Fruit fly (Drosophila melanogaster) whole organism, embryonic: ENCODE results near the gene CG33341.

Experiments
- Ada2b ChIP-seq: fragments of 200-800 bp; sonication (Bioruptor generic); IDR thresholded peaks from 2 replicates; pipeline ENCODE4 v1.3.6; 2022; ENCODE audit warnings: missing biosample characterization, missing genetic modification characterization
- Adf1 ChIP-seq: fragments of 200-800 bp; sonication (Bioruptor generic); IDR thresholded peaks from 2 replicates; pipeline ENCODE4 v1.3.6; 2022; ENCODE audit warnings: missing biosample characterization, missing genetic modification characterization
- Awh ChIP-seq: fragments of 200-800 bp; sonication (Bioruptor generic); IDR thresholded peaks from 2 replicates; pipeline ENCODE4, ENCODE4 v1.3.6; 2022; ENCODE audit warnings: missing biosample characterization, missing genetic modification characterization
- CG10147 ChIP-seq: fragments of 200-800 bp; sonication (Bioruptor generic); optimal IDR thresholded peaks from 2 replicates; lab custom pipeline; 2019; ENCODE audit warnings: missing biosample characterization, mild to moderate bottlenecking, missing genetic modification characterization, moderate library complexity
- CG10654 ChIP-seq: fragments of 200-800 bp; sonication (Bioruptor generic); optimal IDR thresholded peaks from 2 replicates; lab custom pipeline; 2016; ENCODE audit warnings: missing biosample characterization, missing genetic modification characterization
- CG10959 ChIP-seq: fragments of 200-800 bp; sonication (Bioruptor generic); IDR thresholded peaks from 2 replicates; pipeline ENCODE4 v1.3.6; 2022; ENCODE audit warnings: missing biosample characterization, missing genetic modification characterization
- CG11085 ChIP-seq: fragments of 200-800 bp; sonication (Bioruptor generic); IDR thresholded peaks from 2 replicates; pipeline ENCODE4 v1.3.6; 2022; ENCODE audit warnings: missing biosample characterization, missing genetic modification characterization
- CG1529 ChIP-seq: fragments of 200-800 bp; sonication (Bioruptor generic); optimal IDR thresholded peaks from 3 replicates; lab custom pipeline; 2018; ENCODE audit warnings: missing biosample characterization, missing genetic modification characterization
- CG17328 ChIP-seq: fragments of 200-800 bp; sonication (Bioruptor generic); IDR thresholded peaks from 2 replicates; pipeline ENCODE4 v1.3.6; 2022; ENCODE audit warnings: missing biosample characterization, missing genetic modification characterization
- CG2875 ChIP-seq: fragments of 200-800 bp; sonication (Bioruptor generic); optimal IDR thresholded peaks from 2 replicates; lab custom pipeline; 2017; ENCODE audit warnings: missing biosample characterization, mild to moderate bottlenecking, missing genetic modification characterization, missing genetic modification reagents
- CG30020 ChIP-seq: fragments of 200-800 bp; optimal IDR thresholded peaks from 2 replicates; lab custom pipeline; 2019; ENCODE audit warnings: missing biosample characterization, mild to moderate bottlenecking, missing genetic modification characterization, moderate library complexity
- CG3163 ChIP-seq: fragments of 200-800 bp; sonication (Bioruptor generic); optimal IDR thresholded peaks from 3 replicates; lab custom pipeline; 2016; ENCODE audit warnings: missing biosample characterization, missing genetic modification characterization
- CG3281 ChIP-seq: fragments of 200-800 bp; sonication (Bioruptor generic); optimal IDR thresholded peaks from 3 replicates; lab custom pipeline; 2017; ENCODE audit warnings: missing biosample characterization, mild to moderate bottlenecking, missing genetic modification characterization
- CG3995 ChIP-seq: fragments of 200-800 bp; sonication (Bioruptor generic); optimal IDR thresholded peaks from 3 replicates; lab custom pipeline; 2016; ENCODE audit warnings: missing biosample characterization, missing genetic modification characterization
- CG4404 ChIP-seq: fragments of 200-800 bp; sonication (Bioruptor generic); IDR thresholded peaks from 2 replicates; pipeline ENCODE4 v1.3.6; 2022; ENCODE audit warnings: missing biosample characterization, missing genetic modification characterization
- CG5245 ChIP-seq: fragments of 200-800 bp; sonication (Bioruptor generic); optimal IDR thresholded peaks from 3 replicates; lab custom pipeline; 2016; ENCODE audit warnings: missing biosample characterization, missing genetic modification characterization
- CG8290 ChIP-seq, 3 experiments: fragments of 200-800 bp; sonication (Bioruptor generic); optimal IDR thresholded peaks; 2 replicates each; lab custom pipeline; 2016 to 2019; ENCODE audit warnings: missing biosample characterization in 3 of 3, missing genetic modification characterization in 3 of 3, mild to moderate bottlenecking in 2 of 3, moderate library complexity in 1 of 3
- CG9797 ChIP-seq: fragments of 200-800 bp; sonication (Bioruptor generic); optimal IDR thresholded peaks from 3 replicates; lab custom pipeline; 2018; ENCODE audit warnings: missing biosample characterization, mild to moderate bottlenecking, missing genetic modification characterization
- CG9932 ChIP-seq: fragments of 200-800 bp; sonication (Bioruptor generic); IDR thresholded peaks from 2 replicates; pipeline ENCODE4 v1.3.6; 2022; ENCODE audit warnings: missing biosample characterization, missing genetic modification characterization
- Camta ChIP-seq: fragments of 200-800 bp; sonication (Bioruptor generic); optimal IDR thresholded peaks from 2 replicates; lab custom pipeline; 2016; ENCODE audit warnings: missing biosample characterization, missing genetic modification characterization
- Dip3 ChIP-seq: fragments of 200-800 bp; sonication (Bioruptor generic); optimal IDR thresholded peaks from 3 replicates; lab custom pipeline; 2016; ENCODE audit warnings: missing biosample characterization, missing genetic modification characterization
- E2f2 ChIP-seq: fragments of 200-800 bp; sonication (Bioruptor generic); IDR thresholded peaks from 2 replicates; pipeline ENCODE4 v1.3.6; 2022; ENCODE audit warnings: missing biosample characterization, missing genetic modification characterization
- Ets97D ChIP-seq: fragments of 200-800 bp; sonication (Bioruptor generic); optimal IDR thresholded peaks from 3 replicates; lab custom pipeline; 2016; ENCODE audit warnings: missing biosample characterization, missing genetic modification characterization
- Fer2 ChIP-seq: fragments of 200-800 bp; sonication (Bioruptor generic); optimal IDR thresholded peaks from 2 replicates; lab custom pipeline; 2018; ENCODE audit warnings: missing biosample characterization, mild to moderate bottlenecking, missing genetic modification characterization, moderate library complexity
- Hand ChIP-seq: fragments of 200-800 bp; sonication (Bioruptor generic); optimal IDR thresholded peaks from 2 replicates; lab custom pipeline; 2017; ENCODE audit warnings: mild to moderate bottlenecking, missing biosample characterization, missing genetic modification reagents, missing genetic modification characterization
- HmgZ ChIP-seq: fragments of 200-800 bp; sonication (Bioruptor generic); optimal IDR thresholded peaks from 2 replicates; lab custom pipeline; 2018; ENCODE audit warnings: missing biosample characterization, mild to moderate bottlenecking, missing genetic modification characterization
- Lim3 ChIP-seq: fragments of 200-800 bp; sonication (Bioruptor generic); IDR thresholded peaks from 2 replicates; pipeline ENCODE4 v1.3.6; 2022; ENCODE audit warnings: missing biosample characterization, missing genetic modification characterization
- Nf-YC ChIP-seq: fragments of 200-800 bp; optimal IDR thresholded peaks from 3 replicates; lab custom pipeline; 2019; ENCODE audit warnings: missing biosample characterization, mild to moderate bottlenecking, missing genetic modification characterization, moderate library complexity
- Taf1 ChIP-seq: fragments of 200-800 bp; sonication (Bioruptor generic); IDR thresholded peaks from 2 replicates; pipeline ENCODE4 v1.3.6; 2022; ENCODE audit warnings: missing biosample characterization, missing genetic modification characterization
- Xbp1 ChIP-seq: fragments of 200-800 bp; sonication (Bioruptor generic); optimal IDR thresholded peaks from 3 replicates; lab custom pipeline; 2016; ENCODE audit warnings: missing biosample characterization, mild to moderate bottlenecking, missing genetic modification characterization
- ab ChIP-seq: fragments of 200-800 bp; sonication (Bioruptor generic); optimal IDR thresholded peaks from 2 replicates; lab custom pipeline; 2016; ENCODE audit warnings: missing biosample characterization, missing genetic modification characterization
- bcd ChIP-seq: fragments of 200-800 bp; sonication (Bioruptor generic); optimal IDR thresholded peaks from 2 replicates; lab custom pipeline; 2017; ENCODE audit warnings: missing biosample characterization, mild to moderate bottlenecking, missing genetic modification characterization
- esg ChIP-seq: fragments of 200-800 bp; sonication (Bioruptor generic); conservative IDR thresholded peaks from 2 replicates; pipeline ENCODE4 v1.3.6; 2022; ENCODE audit warnings: missing biosample characterization, missing genetic modification characterization
- fd102C ChIP-seq: fragments of 200-800 bp; sonication (Bioruptor generic); optimal IDR thresholded peaks from 2 replicates; lab custom pipeline; 2018; ENCODE audit warnings: missing biosample characterization, mild to moderate bottlenecking, missing genetic modification characterization, moderate library complexity
- fd3F ChIP-seq: fragments of 200-800 bp; sonication (Bioruptor generic); optimal IDR thresholded peaks from 2 replicates; lab custom pipeline; 2018; ENCODE audit warnings: missing biosample characterization, mild to moderate bottlenecking, missing genetic modification characterization, moderate library complexity
- gce ChIP-seq: fragments of 200-800 bp; sonication (Bioruptor generic); IDR thresholded peaks from 3 replicates; pipeline ENCODE4 v1.3.6; 2022; ENCODE audit warnings: missing biosample characterization, missing genetic modification characterization
- gfzf ChIP-seq: fragments of 200-800 bp; sonication (Bioruptor generic); optimal IDR thresholded peaks from 2 replicates; lab custom pipeline; 2016; ENCODE audit warnings: missing biosample characterization, mild to moderate bottlenecking, missing genetic modification characterization, moderate library complexity
- lab ChIP-seq: fragments of 200-800 bp; sonication (Bioruptor generic); optimal IDR thresholded peaks from 3 replicates; lab custom pipeline; 2017; ENCODE audit warnings: missing biosample characterization, missing genetic modification characterization, mild to moderate bottlenecking, moderate library complexity, missing genetic modification reagents
- mld ChIP-seq: fragments of 200-800 bp; sonication (Bioruptor generic); IDR thresholded peaks from 3 replicates; pipeline ENCODE4 v1.3.6; 2022; ENCODE audit warnings: missing biosample characterization, missing genetic modification characterization; ENCODE audit not compliant: partially characterized antibody
- nau ChIP-seq: fragments of 200-800 bp; sonication (Bioruptor generic); optimal IDR thresholded peaks from 3 replicates; lab custom pipeline; 2017; ENCODE audit warnings: missing biosample characterization, mild to moderate bottlenecking, missing genetic modification characterization, missing genetic modification reagents
- odd ChIP-seq: fragments of 200-800 bp; sonication (Bioruptor generic); optimal IDR thresholded peaks from 2 replicates; lab custom pipeline; 2017; ENCODE audit warnings: missing biosample characterization, mild to moderate bottlenecking, missing genetic modification characterization
- prd ChIP-seq, 3 experiments: fragments of >200 bp in 2 of 3; fragments of 200-800 bp in 1 of 3; sonication (Bioruptor generic) in 1 of 3; optimal IDR thresholded peaks in 2 of 3; IDR thresholded peaks in 1 of 3; 2 replicates in 2 of 3; 3 replicates in 1 of 3; pipeline versions ENCODE4 v1.3.6 to Lab custom; 2017 to 2022; ENCODE audit warnings: missing biosample characterization in 1 of 3, missing genetic modification characterization in 1 of 3
- pros ChIP-seq: fragments of 200-800 bp; sonication (Bioruptor generic); optimal IDR thresholded peaks from 3 replicates; lab custom pipeline; 2019; ENCODE audit warnings: missing biosample characterization, mild to moderate bottlenecking, missing genetic modification characterization, moderate library complexity
- sd ChIP-seq: fragments of 200-800 bp; sonication (Bioruptor generic); optimal IDR thresholded peaks from 3 replicates; lab custom pipeline; 2018; ENCODE audit warnings: missing biosample characterization, mild to moderate bottlenecking, missing genetic modification characterization, moderate library complexity
- seq ChIP-seq: fragments of 200-800 bp; sonication (Bioruptor generic); IDR thresholded peaks from 2 replicates; pipeline ENCODE4 v1.3.6; 2022; ENCODE audit warnings: missing biosample characterization, missing genetic modification characterization
- sisA ChIP-seq: fragments of 200-800 bp; sonication (Bioruptor generic); IDR thresholded peaks from 2 replicates; pipeline ENCODE4 v1.3.6; 2022; ENCODE audit warnings: missing biosample characterization, missing genetic modification characterization
- stwl ChIP-seq: fragments of 200-800 bp; sonication (Bioruptor generic); optimal IDR thresholded peaks from 3 replicates; lab custom pipeline; 2018; ENCODE audit warnings: missing biosample characterization, mild to moderate bottlenecking, missing genetic modification characterization, moderate library complexity
- sug ChIP-seq: fragments of 200-800 bp; optimal IDR thresholded peaks from 2 replicates; lab custom pipeline; 2019; ENCODE audit warnings: missing biosample characterization, mild to moderate bottlenecking, missing genetic modification characterization, moderate library complexity
- tx ChIP-seq: fragments of 200-800 bp; sonication (Bioruptor generic); optimal IDR thresholded peaks from 2 replicates; lab custom pipeline; 2016; ENCODE audit warnings: missing biosample characterization, missing genetic modification characterization
- vvl ChIP-seq: fragments of 200-800 bp; sonication (Bioruptor generic); IDR thresholded peaks from 2 replicates; pipeline ENCODE4 v1.3.6; 2022; ENCODE audit warnings: missing biosample characterization, missing genetic modification characterization
- zfh1 ChIP-seq: fragments of 200-800 bp; sonication (Bioruptor generic); IDR thresholded peaks from 3 replicates; pipeline ENCODE4 v1.3.6; 2022; ENCODE audit warnings: missing biosample characterization, missing genetic modification characterization

Gene CG33341

DNA sequence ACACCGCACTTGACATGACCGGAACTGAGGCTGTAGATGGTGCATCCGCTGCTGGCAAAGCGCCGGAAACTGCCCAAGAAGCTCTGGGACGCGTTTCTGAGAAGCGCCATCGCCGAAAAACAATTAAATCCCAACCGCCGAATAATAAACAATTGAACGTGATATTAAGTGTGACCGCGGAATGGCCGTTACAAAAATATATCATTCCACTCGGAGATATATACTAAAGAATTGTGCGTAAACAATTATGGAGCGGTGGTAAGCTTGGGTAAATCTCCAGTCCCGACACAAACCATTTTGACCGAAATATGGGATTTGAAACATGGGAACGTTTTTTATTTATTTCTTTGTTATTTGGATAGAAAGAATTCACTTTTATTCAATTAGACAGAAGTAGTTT lies 8.2 kb upstream of the CG33341 start, which contains the start of gene CG18528 (continued):
- no peak for TF ChIP-seq CG1529
- no peak for TF ChIP-seq fd102C (GFP tag; lab: Kevin White, UChicago)
- TF ChIP-seq CG9932 (GFP tag; lab: Robert Waterston, UW) = no peak
- TF ChIP-seq Ada2b (GFP tag; lab: Robert Waterston, UW) = no peak
- TF ChIP-seq odd (GFP tag; lab: Kevin White, UChicago) = no peak
- TF ChIP-seq Hand (GFP tag; lab: Kevin White, UChicago) = no peak
- no peak for TF ChIP-seq tx
- no peak for TF ChIP-seq Lim3 (GFP tag; lab: Robert Waterston, UW)
- peak; percentile 82 for TF ChIP-seq CG9797 (GFP tag; lab: Kevin White, UChicago)
- no peak for TF ChIP-seq CG10654
- TF ChIP-seq nau (GFP tag; lab: Kevin White, UChicago) = no peak
- peak; percentile 11; the same call in 1 of the 2 replicates for TF ChIP-seq seq (GFP tag; lab: Robert Waterston, UW)
- TF ChIP-seq CG5245 (GFP tag; lab: Kevin White, UChicago) = no peak
- no peak for TF ChIP-seq fd3F (GFP tag; lab: Kevin White, UChicago)
- no peak for TF ChIP-seq ab (GFP tag; lab: Kevin White, UChicago)
- TF ChIP-seq Xbp1 (GFP tag; lab: Kevin White, UChicago) = no peak
- TF ChIP-seq prd (optimal IDR thresholded peaks at IDR 0.05; lab: Kevin White, UChicago) = no peak
- TF ChIP-seq prd (GFP tag; IDR thresholded peaks at IDR 0.05; lab: Robert Waterston, UW) = no peak
- peak; percentile 68 for TF ChIP-seq E2f2 (GFP tag; lab: Robert Waterston, UW)
- no peak for TF ChIP-seq sisA (GFP tag; lab: Robert Waterston, UW)
- no peak for TF ChIP-seq CG4404 (GFP tag; lab: Robert Waterston, UW)
- no peak for TF ChIP-seq CG10959
- TF ChIP-seq esg (GFP tag; lab: Robert Waterston, UW) = no peak
- TF ChIP-seq CG3281 (GFP tag; lab: Kevin White, UChicago) = no peak
- peak; percentile 92 for TF ChIP-seq Ets97D (GFP tag; lab: Kevin White, UChicago)
- no peak for TF ChIP-seq Taf1 (GFP tag; lab: Robert Waterston, UW)
- no peak for TF ChIP-seq Nf-YC (tag; lab: Kevin White, UChicago)
- no peak for TF ChIP-seq CG8290 (GFP tag; optimal IDR thresholded peaks at IDR 0.05; lab: Kevin White, UChicago)
- no peak for TF ChIP-seq CG8290 (tag; optimal IDR thresholded peaks at IDR 0.05; lab: Kevin White, UChicago)
- TF ChIP-seq gfzf = peak; percentile 96
- no peak for TF ChIP-seq CG10147 (GFP tag; lab: Kevin White, UChicago)
- no peak for TF ChIP-seq CG30020 (tag; lab: Kevin White, UChicago)
- TF ChIP-seq vvl (GFP tag; lab: Robert Waterston, UW) = 0 out of 2 replicates have a peak, but pooled peaks have one; percentile 10
- TF ChIP-seq sd (tag; lab: Kevin White, UChicago) = no peak
- TF ChIP-seq Awh (GFP tag; lab: Robert Waterston, UW) = no peak
- TF ChIP-seq CG17328 (GFP tag; lab: Robert Waterston, UW) = no peak
- TF ChIP-seq stwl (tag; lab: Kevin White, UChicago) = peak; percentile 73
- no peak for TF ChIP-seq Fer2 (tag; lab: Kevin White, UChicago)
- TF ChIP-seq Camta (GFP tag; lab: Kevin White, UChicago) = no peak
- TF ChIP-seq bcd = no peak
- TF ChIP-seq sug = no peak
- peak; percentile 60 for TF ChIP-seq HmgZ (tag; lab: Kevin White, UChicago)
- TF ChIP-seq Adf1 (GFP tag; lab: Robert Waterston, UW) = no peak
- TF ChIP-seq CG11085 (GFP tag; lab: Robert Waterston, UW) = no peak
- no peak for TF ChIP-seq gce
- peak; percentile 53 for TF ChIP-seq Dip3 (GFP tag; lab: Kevin White, UChicago)
- TF ChIP-seq CG2875 (GFP tag; lab: Kevin White, UChicago) = no peak
- TF ChIP-seq mld (GFP tag; lab: Robert Waterston, UW) = no peak
- no peak for TF ChIP-seq CG3163 (GFP tag; lab: Kevin White, UChicago)
- no peak for TF ChIP-seq pros
- TF ChIP-seq lab (GFP tag; lab: Kevin White, UChicago) = no peak
- peak; percentile 31; the same call in 1 of the 3 replicates for TF ChIP-seq zfh1 (GFP tag; lab: Robert Waterston, UW)
- TF ChIP-seq CG3995 (GFP tag; lab: Kevin White, UChicago) = peak; percentile 71
